Worm (Caenorhabditis elegans): Measurements from ENCODE around the gene cey-1.

cey-1 gene

DNA sequence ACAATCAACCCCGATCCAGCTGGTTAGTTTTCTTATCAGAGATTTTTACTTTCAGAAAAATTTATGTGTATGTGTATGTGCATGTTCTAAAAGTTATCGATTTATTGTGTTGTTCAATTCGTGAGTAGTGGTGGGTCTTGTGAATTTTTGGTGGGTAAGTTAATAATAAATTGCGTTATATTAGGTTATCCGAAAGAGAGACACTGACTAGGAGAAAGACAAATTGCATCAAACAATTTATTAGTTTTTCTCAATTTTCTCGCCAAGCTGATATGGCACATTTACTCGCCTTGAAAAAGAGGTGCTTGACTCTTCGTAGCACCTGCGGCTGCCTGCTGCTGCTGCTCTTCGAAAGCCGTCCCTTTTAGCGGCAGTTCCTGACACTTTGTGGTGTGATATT lies 41.9 kb downstream of the cey-1 start:
- TF ChIP-seq K02D7.2 (tag; optimal IDR thresholded peaks at IDR 0.05) (no peak), syd-9 (tag; optimal IDR thresholded peaks at IDR 0.05) (no peak), unc-42 (tag; optimal IDR thresholded peaks at IDR 0.05) (peak; percentile 90), pros-1 (tag; optimal IDR thresholded peaks at IDR 0.05) (no peak), hlh-13 (GFP tag; optimal IDR thresholded peaks at IDR 0.05) (no peak), ceh-24 (tag; optimal IDR thresholded peaks at IDR 0.05) (no peak)

DNA sequence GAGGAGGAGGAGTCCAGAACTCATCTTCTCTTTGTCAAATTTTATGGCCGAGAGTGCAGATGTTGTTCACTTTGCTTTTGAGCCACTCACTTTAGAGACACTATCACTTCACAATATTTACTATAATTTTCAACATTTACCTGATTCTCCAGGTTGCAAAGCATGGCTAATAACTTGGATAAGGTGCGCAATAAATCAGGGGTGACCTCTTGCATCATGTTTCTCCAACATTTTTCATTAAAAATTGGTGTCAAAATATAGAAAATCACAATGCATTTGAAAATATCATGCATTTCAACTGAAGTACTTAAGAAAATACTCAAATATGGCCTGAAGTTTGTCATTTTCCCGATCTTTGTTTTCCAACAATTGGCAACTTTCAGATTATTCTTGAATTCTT lies 45.4 kb downstream of the cey-1 start:
- TF ChIP-seq pha-4 (tag; optimal IDR thresholded peaks at IDR 0.05) (no peak), dmd-4 (tag; optimal IDR thresholded peaks at IDR 0.05; ENCODE audit: borderline replicate concordance) (no peak), fkh-6 (tag; optimal IDR thresholded peaks at IDR 0.05) (no peak), nfya-1 (tag; optimal IDR thresholded peaks at IDR 0.05) (no peak), che-1 (tag; optimal IDR thresholded peaks at IDR 0.05) (no peak), tbx-2 (tag; optimal IDR thresholded peaks at IDR 0.05) (no peak), hlh-15 (tag; optimal IDR thresholded peaks at IDR 0.05) (no peak), ttx-3 (tag; optimal IDR thresholded peaks at IDR 0.05) (no peak), ceh-30 (tag; optimal IDR thresholded peaks at IDR 0.05) (no peak), tbx-7 (tag; optimal IDR thresholded peaks at IDR 0.05) (no peak), lim-6 (tag; optimal IDR thresholded peaks at IDR 0.05) (no peak)

DNA sequence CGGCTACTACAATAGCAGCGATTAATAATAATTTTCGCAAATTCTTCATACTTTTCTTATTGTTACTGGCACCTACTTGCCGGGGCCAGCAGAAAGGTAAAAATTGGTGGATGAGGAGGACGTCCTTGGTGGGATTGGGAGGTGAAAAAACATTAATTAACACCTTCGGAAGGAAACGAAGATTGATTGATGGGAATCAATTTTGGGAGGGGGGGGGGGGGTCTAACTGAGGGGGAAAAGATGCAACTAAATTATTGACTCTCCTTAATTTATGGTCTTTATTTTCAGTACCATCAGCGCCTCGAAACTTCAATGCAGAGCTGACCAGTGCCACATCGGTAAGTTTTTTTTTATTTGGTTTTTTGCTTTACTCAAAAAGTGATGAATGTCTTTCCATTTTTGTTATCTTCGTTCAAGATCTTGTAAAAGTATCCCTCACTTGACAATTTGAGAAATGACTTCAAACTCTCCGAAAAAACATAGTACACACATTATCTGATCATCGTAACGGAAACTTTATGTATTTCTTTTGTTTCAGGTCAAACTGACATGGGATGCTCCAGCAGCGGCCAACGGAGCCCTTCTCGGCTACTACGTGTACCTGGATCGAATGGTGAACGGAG lies 47.3 kb downstream of the cey-1 start:
- TF ChIP-seq sox-4 (tag; optimal IDR thresholded peaks at IDR 0.05) (no peak), Y22D7AL.16 (tag; optimal IDR thresholded peaks at IDR 0.05) (no peak), T23F11.4 (GFP tag; optimal IDR thresholded peaks at IDR 0.05) (no peak), tbx-2 (tag; optimal IDR thresholded peaks at IDR 0.05) (no peak), odd-2 (tag; optimal IDR thresholded peaks at IDR 0.05) (no peak), ceh-30 (tag; optimal IDR thresholded peaks at IDR 0.05) (no peak), nfya-1 (tag; optimal IDR thresholded peaks at IDR 0.05) (no peak), pag-3 (tag; optimal IDR thresholded peaks at IDR 0.05; ENCODE audit: borderline replicate concordance) (no peak), fax-1 (tag; optimal IDR thresholded peaks at IDR 0.05) (no peak), ceh-18 (tag; optimal IDR thresholded peaks at IDR 0.05) (no peak), unc-42 (tag; optimal IDR thresholded peaks at IDR 0.05) (no peak), ceh-24 (tag; optimal IDR thresholded peaks at IDR 0.05) (no peak), ttx-3 (tag; optimal IDR thresholded peaks at IDR 0.05) (no peak), pqm-1 (tag; optimal IDR thresholded peaks at IDR 0.05) (no peak), dve-1 (tag; optimal IDR thresholded peaks at IDR 0.05) (no peak), pha-4 (tag; optimal IDR thresholded peaks at IDR 0.05) (no peak), hlh-15 (tag; optimal IDR thresholded peaks at IDR 0.05) (no peak)

DNA sequence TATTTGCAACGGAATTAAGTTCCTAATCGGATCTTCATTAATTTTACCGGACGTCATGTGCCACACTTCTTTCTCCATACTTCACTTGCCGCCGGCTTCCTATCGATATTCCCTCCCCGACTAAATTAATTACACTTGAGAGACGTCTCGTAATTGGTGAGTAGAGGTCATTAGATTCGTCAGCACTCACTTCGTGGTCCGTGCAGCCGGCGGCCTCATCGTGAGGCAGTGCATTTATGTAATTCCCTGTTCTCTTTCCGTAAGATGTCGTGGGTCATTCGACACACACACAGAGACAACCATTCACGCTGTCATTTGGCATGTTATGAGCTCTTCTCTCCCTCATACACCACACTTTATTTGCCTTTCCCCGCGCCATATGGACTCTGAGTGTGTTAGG lies 50.4 kb downstream of the cey-1 start:
- TF ChIP-seq hlh-13 (GFP tag; optimal IDR thresholded peaks at IDR 0.05) (no peak), fax-1 (tag; optimal IDR thresholded peaks at IDR 0.05) (no peak), ceh-6 (GFP tag; optimal IDR thresholded peaks at IDR 0.05) (no peak), ttx-3 (tag; optimal IDR thresholded peaks at IDR 0.05) (peak; percentile 39), T23F11.4 (GFP tag; optimal IDR thresholded peaks at IDR 0.05) (no peak), unc-3 (GFP tag; conservative IDR thresholded peaks at IDR 0.05) (no peak), unc-3 (tag; optimal IDR thresholded peaks at IDR 0.05) (no peak), che-1 (tag; optimal IDR thresholded peaks at IDR 0.05) (no peak), madf-2 (tag; optimal IDR thresholded peaks at IDR 0.05) (no peak), gmeb-2 (tag; optimal IDR thresholded peaks at IDR 0.05) (no peak), nfya-1 (tag; optimal IDR thresholded peaks at IDR 0.05) (no peak), tbx-2 (tag; optimal IDR thresholded peaks at IDR 0.05) (peak; percentile 52), C38D4.7 (GFP tag; optimal IDR thresholded peaks at IDR 0.05) (no peak), ceh-24 (tag; optimal IDR thresholded peaks at IDR 0.05) (no peak), mec-3 (tag; optimal IDR thresholded peaks at IDR 0.05; ENCODE audit: borderline replicate concordance) (no peak), npax-4 (tag; optimal IDR thresholded peaks at IDR 0.05) (no peak), hlh-30 (tag; optimal IDR thresholded peaks at IDR 0.05; ENCODE audit: insufficient read depth) (no peak), K09A11.1 (tag; optimal IDR thresholded peaks at IDR 0.05; ENCODE audit: insufficient read depth) (no peak), ceh-48 (tag; optimal IDR thresholded peaks at IDR 0.05) (peak; percentile 2), ceh-22 (tag; optimal IDR thresholded peaks at IDR 0.05) (no peak), pqm-1 (tag; optimal IDR thresholded peaks at IDR 0.05) (no peak), unc-42 (tag; optimal IDR thresholded peaks at IDR 0.05) (peak; percentile 99), zip-5 (tag; optimal IDR thresholded peaks at IDR 0.05) (no peak), nhr-11 (tag; optimal IDR thresholded peaks at IDR 0.05) (no peak), ceh-31 (tag; optimal IDR thresholded peaks at IDR 0.05) (peak; percentile 74), ceh-14 (tag; optimal IDR thresholded peaks at IDR 0.05) (peak; percentile 66), lin-11 (tag; optimal IDR thresholded peaks at IDR 0.05) (no peak), C08G9.2 (tag; optimal IDR thresholded peaks at IDR 0.05) (no peak), sdc-2 (tag; optimal IDR thresholded peaks at IDR 0.05) (no peak), lim-6 (tag; optimal IDR thresholded peaks at IDR 0.05) (no peak)

All from whole organism, late embryonic.